Worm (Caenorhabditis elegans) whole organism, late embryonic: ENCODE data around the gene cest-2.2.

ENCODE experiments used
- C38D4.7 ChIP-seq: fragments of 200-800 bp; sonication (Bioruptor generic); optimal IDR thresholded peaks from 2 replicates; lab custom pipeline; 2018; ENCODE audit warnings: mild to moderate bottlenecking, missing genetic modification characterization, moderate library complexity, missing compliant biosample characterization
- F13H6.1 ChIP-seq: sonication (generic microtip); optimal IDR thresholded peaks from 2 replicates; lab custom pipeline; 2016; ENCODE audit warnings: missing genetic modification characterization, missing compliant biosample characterization
- K02D7.2 ChIP-seq: sonication (generic microtip); optimal IDR thresholded peaks from 2 replicates; lab custom pipeline; 2017; ENCODE audit warnings: mild to moderate bottlenecking, missing genetic modification characterization, missing compliant biosample characterization
- K09A11.1 ChIP-seq: sonication (generic microtip); optimal IDR thresholded peaks from 2 replicates; lab custom pipeline; 2017; ENCODE audit warnings: antibody characterized with exemption, mild to moderate bottlenecking, missing genetic modification characterization, missing compliant biosample characterization; ENCODE audit not compliant: insufficient read depth
- T23F11.4 ChIP-seq: fragments of 200-800 bp; sonication (Bioruptor generic); optimal IDR thresholded peaks from 2 replicates; lab custom pipeline; 2018; ENCODE audit warnings: mild to moderate bottlenecking, missing genetic modification characterization, missing compliant biosample characterization
- ama-1 ChIP-seq: fragments of 150-350 bp; optimal IDR thresholded peaks from 2 replicates; lab custom pipeline; 2014
- ceh-18 ChIP-seq: sonication (generic microtip); optimal IDR thresholded peaks from 2 replicates; lab custom pipeline; 2016; ENCODE audit warnings: missing genetic modification characterization, missing compliant biosample characterization
- ceh-19 ChIP-seq: fragments of 200-800 bp; sonication (Bioruptor generic); optimal IDR thresholded peaks from 2 replicates; lab custom pipeline; 2018; ENCODE audit warnings: mild to moderate bottlenecking, missing genetic modification characterization, missing compliant biosample characterization
- ceh-24 ChIP-seq: sonication (generic microtip); optimal IDR thresholded peaks from 2 replicates; lab custom pipeline; 2016; ENCODE audit warnings: mild to moderate bottlenecking, missing genetic modification characterization, missing compliant biosample characterization
- ceh-31 ChIP-seq: sonication (generic microtip); optimal IDR thresholded peaks from 2 replicates; lab custom pipeline; 2016; ENCODE audit warnings: missing genetic modification characterization, missing compliant biosample characterization
- ceh-45 ChIP-seq: fragments of 200-800 bp; sonication (Bioruptor generic); IDR thresholded peaks from 2 replicates; pipeline ENCODE4 v1.3.6; 2022; ENCODE audit warnings: missing genetic modification reagents, missing genetic modification characterization, missing compliant biosample characterization
- ceh-6 ChIP-seq: fragments of 200-800 bp; sonication (Bioruptor generic); optimal IDR thresholded peaks from 2 replicates; lab custom pipeline; 2018; ENCODE audit warnings: mild to moderate bottlenecking, missing genetic modification characterization, missing compliant biosample characterization
- ceh-9 ChIP-seq: sonication (generic microtip); optimal IDR thresholded peaks from 2 replicates; lab custom pipeline; 2016; ENCODE audit warnings: mild to moderate bottlenecking, missing genetic modification characterization, inconsistent platforms, missing compliant biosample characterization
- che-1 ChIP-seq: sonication (generic microtip); optimal IDR thresholded peaks from 2 replicates; lab custom pipeline; 2016; ENCODE audit warnings: mild to moderate bottlenecking, missing genetic modification characterization, missing compliant biosample characterization
- dve-1 ChIP-seq: sonication (generic microtip); optimal IDR thresholded peaks from 2 replicates; lab custom pipeline; 2017; ENCODE audit warnings: antibody characterized with exemption, mild to moderate bottlenecking, missing genetic modification characterization, missing compliant biosample characterization
- elt-2 ChIP-seq: sonication (generic microtip); optimal IDR thresholded peaks from 2 replicates; lab custom pipeline; 2016; ENCODE audit warnings: missing genetic modification reagents, missing genetic modification characterization, missing compliant biosample characterization
- ets-4 ChIP-seq: sonication (generic microtip); optimal IDR thresholded peaks from 2 replicates; lab custom pipeline; 2016; ENCODE audit warnings: missing genetic modification characterization, missing compliant biosample characterization
- eyg-1 ChIP-seq: sonication (generic microtip); optimal IDR thresholded peaks from 2 replicates; lab custom pipeline; 2016; ENCODE audit warnings: missing genotype, missing genetic modification characterization, missing compliant biosample characterization
- fkh-10 ChIP-seq: fragments of 150-350 bp; optimal IDR thresholded peaks from 2 replicates; lab custom pipeline; 2014; ENCODE audit warnings: missing biosample characterization, missing genetic modification reagents, missing genetic modification characterization
- fkh-6 ChIP-seq: sonication (generic microtip); optimal IDR thresholded peaks from 2 replicates; lab custom pipeline; 2016; ENCODE audit warnings: missing genetic modification characterization, missing compliant biosample characterization
- gmeb-2 ChIP-seq: sonication (generic microtip); optimal IDR thresholded peaks from 2 replicates; lab custom pipeline; 2016; ENCODE audit warnings: missing genetic modification characterization, inconsistent platforms, missing compliant biosample characterization
- hlh-15 ChIP-seq: sonication (generic microtip); optimal IDR thresholded peaks from 2 replicates; lab custom pipeline; 2016; ENCODE audit warnings: missing genetic modification characterization, missing compliant biosample characterization
- hlh-30 ChIP-seq: sonication (generic microtip); optimal IDR thresholded peaks from 2 replicates; lab custom pipeline; 2017; ENCODE audit warnings: antibody characterized with exemption, missing genetic modification characterization, missing compliant biosample characterization; ENCODE audit not compliant: insufficient read depth
- hlh-6 ChIP-seq: sonication (generic microtip); optimal IDR thresholded peaks from 2 replicates; lab custom pipeline; 2016; ENCODE audit warnings: missing genotype, missing genetic modification characterization, missing compliant biosample characterization
- madf-2 ChIP-seq: sonication (generic microtip); optimal IDR thresholded peaks from 2 replicates; lab custom pipeline; 2017; ENCODE audit warnings: missing genetic modification characterization, missing compliant biosample characterization
- nfya-1 ChIP-seq: sonication (generic microtip); optimal IDR thresholded peaks from 2 replicates; lab custom pipeline; 2017; ENCODE audit warnings: missing genetic modification characterization, mild to moderate bottlenecking, missing compliant biosample characterization, antibody characterized with exemption, moderate library complexity
- npax-4 ChIP-seq: sonication (generic microtip); optimal IDR thresholded peaks from 2 replicates; lab custom pipeline; 2016; ENCODE audit warnings: missing genetic modification characterization, missing compliant biosample characterization
- odd-2 ChIP-seq: sonication (generic microtip); optimal IDR thresholded peaks from 2 replicates; lab custom pipeline; 2017; ENCODE audit warnings: antibody characterized with exemption, mild to moderate bottlenecking, missing genetic modification characterization, missing compliant biosample characterization
- pag-3 ChIP-seq: sonication (generic microtip); optimal IDR thresholded peaks from 2 replicates; lab custom pipeline; 2016; ENCODE audit warnings: missing compliant biosample characterization, missing genetic modification characterization, borderline replicate concordance
- pha-2 ChIP-seq: sonication (generic microtip); optimal IDR thresholded peaks from 2 replicates; lab custom pipeline; 2017; ENCODE audit warnings: mild to moderate bottlenecking, missing genetic modification characterization, missing compliant biosample characterization
- pha-4 ChIP-seq: fragments of 150-350 bp; optimal IDR thresholded peaks from 2 replicates; lab custom pipeline; 2018; ENCODE audit warnings: missing biosample characterization, missing genetic modification reagents, missing genetic modification characterization
- pqm-1 ChIP-seq: sonication (generic microtip); optimal IDR thresholded peaks from 2 replicates; lab custom pipeline; 2016; ENCODE audit warnings: missing genetic modification characterization, missing compliant biosample characterization
- pros-1 ChIP-seq: fragments of 150-350 bp; optimal IDR thresholded peaks from 2 replicates; lab custom pipeline; 2014; ENCODE audit warnings: missing biosample characterization, missing genetic modification reagents, missing genetic modification characterization
- rnt-1 ChIP-seq: sonication (generic microtip); optimal IDR thresholded peaks from 2 replicates; lab custom pipeline; 2016; ENCODE audit warnings: missing genetic modification characterization, missing compliant biosample characterization
- sox-2 ChIP-seq: fragments of 200-800 bp; sonication (Bioruptor generic); IDR thresholded peaks from 2 replicates; pipeline ENCODE4 v1.3.6; 2022; ENCODE audit warnings: missing genetic modification reagents, missing genetic modification characterization, missing compliant biosample characterization
- sox-4 ChIP-seq: sonication (generic microtip); optimal IDR thresholded peaks from 2 replicates; lab custom pipeline; 2017; ENCODE audit warnings: mild to moderate bottlenecking, missing genetic modification characterization, inconsistent platforms, missing compliant biosample characterization
- tbx-2 ChIP-seq: sonication (generic microtip); optimal IDR thresholded peaks from 2 replicates; lab custom pipeline; 2016; ENCODE audit warnings: missing genetic modification characterization, missing compliant biosample characterization
- unc-42 ChIP-seq: sonication (generic microtip); optimal IDR thresholded peaks from 2 replicates; lab custom pipeline; 2016; ENCODE audit warnings: missing genotype, missing genetic modification characterization, missing compliant biosample characterization
- unc-55 ChIP-seq: sonication (generic microtip); optimal IDR thresholded peaks from 2 replicates; lab custom pipeline; 2017; ENCODE audit warnings: missing biosample characterization, missing genetic modification reagents, missing genetic modification characterization
- unc-86 ChIP-seq: sonication (generic microtip); optimal IDR thresholded peaks from 2 replicates; lab custom pipeline; 2016; ENCODE audit warnings: missing genetic modification characterization, missing compliant biosample characterization
- ztf-16 ChIP-seq: sonication (generic microtip); optimal IDR thresholded peaks from 2 replicates; lab custom pipeline; 2017; ENCODE audit warnings: missing genetic modification characterization, missing compliant biosample characterization

Gene cest-2.2

ce11 chrV:14200086-14200485 lies 24.9 kb upstream of the cest-2.2 start:
- TF ChIP-seq ceh-9 (no peak), unc-55 (GFP tag; lab: Kevin White, UChicago) (peak; percentile 75), unc-42 (tag; lab: Kevin White, UChicago) (peak; percentile 28), npax-4 (no peak), tbx-2 (tag; lab: Kevin White, UChicago) (peak; percentile 45), dve-1 (tag; lab: Kevin White, UChicago) (peak; percentile 78), nfya-1 (tag; lab: Kevin White, UChicago) (peak; percentile 50), ets-4 (tag; lab: Kevin White, UChicago) (peak; percentile 8), ceh-18 (tag; lab: Kevin White, UChicago) (peak; percentile 81)

ce11 chrV:14197651-14198050 lies 22.5 kb upstream of the cest-2.2 start:
- no peak for TF ChIP-seq K09A11.1
- no peak for TF ChIP-seq che-1
- no peak for TF ChIP-seq pqm-1 (tag; lab: Kevin White, UChicago)
- TF ChIP-seq K02D7.2: no peak
- no peak for TF ChIP-seq fkh-10

ce11 chrV:14194514-14194913 lies 19.4 kb upstream of the cest-2.2 start:
- TF ChIP-seq F13H6.1 (tag; lab: Kevin White, UChicago) (no peak), sox-4 (tag; lab: Kevin White, UChicago) (no peak), npax-4 (no peak), ceh-9 (no peak), K02D7.2 (no peak)

ce11 chrV:14193451-14193850 lies 18.3 kb upstream of the cest-2.2 start, which contains the start of gene atfs-1:
Gene atfs-1 (plus strand): TSS chrV:14193663.
- TF ChIP-seq unc-42 (tag; lab: Kevin White, UChicago): peak; percentile 48
- peak; percentile 44 for TF ChIP-seq tbx-2 (tag; lab: Kevin White, UChicago)
- TF ChIP-seq ama-1 (lab: Kevin White, UChicago): no peak
- no peak for TF ChIP-seq hlh-6 (tag; lab: Kevin White, UChicago)
- TF ChIP-seq dve-1 (tag; lab: Kevin White, UChicago): peak; percentile 8
- TF ChIP-seq ceh-18 (tag; lab: Kevin White, UChicago): peak; percentile 53
- peak; percentile 55 for TF ChIP-seq unc-55 (GFP tag; lab: Kevin White, UChicago)
- TF ChIP-seq ceh-31 (tag; lab: Kevin White, UChicago): peak; percentile 54
- TF ChIP-seq sox-4 (tag; lab: Kevin White, UChicago): no peak
- TF ChIP-seq pqm-1 (tag; lab: Kevin White, UChicago): peak; percentile 11
- peak; percentile 25 for TF ChIP-seq nfya-1 (tag; lab: Kevin White, UChicago)
- no peak for TF ChIP-seq che-1

ce11 chrV:14192870-14193269 lies 17.7 kb upstream of the cest-2.2 start:
- no peak for TF ChIP-seq fkh-6
- TF ChIP-seq C38D4.7 (GFP tag; lab: Kevin White, UChicago): no peak
- no peak for TF ChIP-seq sox-4 (tag; lab: Kevin White, UChicago)
- TF ChIP-seq eyg-1: no peak
- no peak for TF ChIP-seq K09A11.1
- TF ChIP-seq pha-4 (tag; lab: Kevin White, UChicago): no peak
- TF ChIP-seq odd-2 (tag; lab: Kevin White, UChicago): no peak
- TF ChIP-seq hlh-30 (tag; lab: Kevin White, UChicago): no peak
- TF ChIP-seq unc-42 (tag; lab: Kevin White, UChicago): no peak
- TF ChIP-seq sox-2: no peak
- TF ChIP-seq ztf-16: no peak
- TF ChIP-seq unc-86: no peak
- TF ChIP-seq gmeb-2: no peak
- no peak for TF ChIP-seq ama-1 (lab: Kevin White, UChicago)
- no peak for TF ChIP-seq hlh-15 (tag; lab: Kevin White, UChicago)

ce11 chrV:14187104-14187503 lies 11.9 kb upstream of the cest-2.2 start:
- TF ChIP-seq madf-2: no peak
- TF ChIP-seq T23F11.4: no peak
- no peak for TF ChIP-seq pros-1 (tag; lab: Kevin White, UChicago)
- TF ChIP-seq rnt-1: no peak
- TF ChIP-seq ceh-19: no peak
- TF ChIP-seq F13H6.1 (tag; lab: Kevin White, UChicago): no peak
- TF ChIP-seq pag-3: no peak
- no peak for TF ChIP-seq elt-2 (tag; lab: Kevin White, UChicago)
- TF ChIP-seq npax-4: no peak
- TF ChIP-seq dve-1 (tag; lab: Kevin White, UChicago): no peak
- no peak for TF ChIP-seq ets-4 (tag; lab: Kevin White, UChicago)
- TF ChIP-seq pha-2 (tag; lab: Kevin White, UChicago): no peak
- no peak for TF ChIP-seq ceh-24 (tag; lab: Kevin White, UChicago)
- TF ChIP-seq unc-86: no peak
- no peak for TF ChIP-seq ceh-6 (GFP tag; lab: Kevin White, UChicago)
- TF ChIP-seq sox-2: no peak
- no peak for TF ChIP-seq pqm-1 (tag; lab: Kevin White, UChicago)
- no peak for TF ChIP-seq tbx-2 (tag; lab: Kevin White, UChicago)
- TF ChIP-seq ceh-45: no peak
